Worm (Caenorhabditis elegans) whole organism, young adult: ENCODE results near the gene spp-18.

ENCODE experiments used
- B0019.2 ChIP-seq: fragments of 200-800 bp; sonication (Bioruptor generic); conservative IDR thresholded peaks from 2 replicates; pipeline ENCODE4 v1.3.6; 2022; ENCODE audit warnings: missing genetic modification reagents, missing genetic modification characterization, missing compliant biosample characterization
- B0035.1 ChIP-seq: sonication (generic microtip); optimal IDR thresholded peaks from 2 replicates; lab custom pipeline; 2016; ENCODE audit warnings: missing genetic modification characterization, mild to moderate bottlenecking, missing compliant biosample characterization, missing genotype, missing genetic modification reagents
- B0261.1 ChIP-seq: sonication (generic microtip); optimal IDR thresholded peaks from 2 replicates; lab custom pipeline; 2016; ENCODE audit warnings: mild to moderate bottlenecking, missing genetic modification characterization, moderate library complexity, missing compliant biosample characterization
- C06A6.2 ChIP-seq: fragments of 200-800 bp; sonication (Bioruptor generic); conservative IDR thresholded peaks from 2 replicates; pipeline ENCODE4 v1.3.6; 2022; ENCODE audit warnings: missing genetic modification characterization, missing compliant biosample characterization
- D2030.7 ChIP-seq: fragments of 200-800 bp; sonication (Bioruptor generic); IDR thresholded peaks from 2 replicates; pipeline ENCODE4 v1.3.6; 2022; ENCODE audit warnings: missing genetic modification reagents, missing genetic modification characterization, missing compliant biosample characterization
- F57A8.1 ChIP-seq: fragments of 200-800 bp; sonication (Bioruptor generic); optimal IDR thresholded peaks from 2 replicates; lab custom pipeline; 2018; ENCODE audit warnings: mild to moderate bottlenecking, missing genetic modification characterization, moderate library complexity, missing compliant biosample characterization
- K11D2.4 ChIP-seq: fragments of 200-800 bp; sonication (Bioruptor generic); IDR thresholded peaks from 2 replicates; pipeline ENCODE4 v1.3.6; 2022; ENCODE audit warnings: missing genetic modification reagents, missing genetic modification characterization, missing compliant biosample characterization
- T07F8.4 ChIP-seq: sonication (generic microtip); optimal IDR thresholded peaks from 2 replicates; lab custom pipeline; 2016; ENCODE audit warnings: mild to moderate bottlenecking, missing genetic modification characterization, moderate library complexity, missing compliant biosample characterization
- Y56A3A.18 ChIP-seq: fragments of 200-800 bp; sonication (Bioruptor generic); IDR thresholded peaks from 2 replicates; pipeline ENCODE4 v1.3.6; 2022; ENCODE audit warnings: missing genetic modification reagents, missing genetic modification characterization, missing compliant biosample characterization
- Y67H2A.10 ChIP-seq: fragments of 200-800 bp; sonication (Bioruptor generic); conservative IDR thresholded peaks from 2 replicates; pipeline ENCODE4 v1.3.6; 2022; ENCODE audit warnings: missing genetic modification reagents, missing genetic modification characterization, missing compliant biosample characterization
- akir-1 ChIP-seq: fragments of 200-800 bp; sonication (Bioruptor generic); optimal IDR thresholded peaks from 2 replicates; lab custom pipeline; 2018; ENCODE audit warnings: mild to moderate bottlenecking, missing genetic modification characterization, moderate library complexity, missing compliant biosample characterization
- aptf-3 ChIP-seq: fragments of 200-800 bp; sonication (Bioruptor generic); IDR thresholded peaks from 2 replicates; pipeline ENCODE4 v1.3.6; 2022; ENCODE audit warnings: missing genetic modification characterization, missing compliant biosample characterization
- athp-1 ChIP-seq: sonication (generic microtip); optimal IDR thresholded peaks from 2 replicates; lab custom pipeline; 2017; ENCODE audit warnings: mild to moderate bottlenecking, missing genetic modification characterization, missing compliant biosample characterization
- cebp-1 ChIP-seq, 2 experiments: fragments of 200-800 bp in 1 of 2; sonication (Bioruptor generic) in 1 of 2; sonication (generic microtip) in 1 of 2; IDR thresholded peaks in 1 of 2; optimal IDR thresholded peaks in 1 of 2; 2 replicates each; pipeline versions ENCODE4 v1.3.6 to Lab custom; 2017 to 2022; ENCODE audit warnings: missing compliant biosample characterization in 2 of 2, missing genetic modification characterization in 2 of 2, mild to moderate bottlenecking in 1 of 2, missing genetic modification reagents in 1 of 2, moderate library complexity in 1 of 2
- dox-1 ChIP-seq: fragments of 200-800 bp; sonication (Bioruptor generic); IDR thresholded peaks from 2 replicates; pipeline ENCODE4 v1.3.6; 2022; ENCODE audit warnings: missing genetic modification reagents, missing genetic modification characterization, missing compliant biosample characterization
- efl-1 ChIP-seq: fragments of 150-350 bp; optimal IDR thresholded peaks from 2 replicates; lab custom pipeline; 2014; ENCODE audit warnings: missing biosample characterization, missing genetic modification reagents, missing genetic modification characterization
- egl-44 ChIP-seq: fragments of 200-800 bp; sonication (Bioruptor generic); IDR thresholded peaks from 2 replicates; pipeline ENCODE4 v1.3.6; 2022; ENCODE audit warnings: missing genetic modification reagents, missing genetic modification characterization, missing compliant biosample characterization
- ets-4 ChIP-seq: fragments of 200-800 bp; sonication (Bioruptor generic); optimal IDR thresholded peaks from 2 replicates; lab custom pipeline; 2018; ENCODE audit warnings: mild to moderate bottlenecking, missing genetic modification characterization, missing compliant biosample characterization
- hrde-1 ChIP-seq: sonication (generic microtip); optimal IDR thresholded peaks from 2 replicates; lab custom pipeline; 2016; ENCODE audit warnings: missing genetic modification characterization, mild to moderate bottlenecking, missing compliant biosample characterization, moderate library complexity, missing genotype, missing genetic modification reagents, borderline replicate concordance
- lin-40 ChIP-seq: sonication (generic microtip); optimal IDR thresholded peaks from 2 replicates; lab custom pipeline; 2016; ENCODE audit warnings: missing genetic modification characterization, mild to moderate bottlenecking, missing compliant biosample characterization, missing genotype, missing genetic modification reagents
- madf-10 ChIP-seq: sonication (generic microtip); optimal IDR thresholded peaks from 2 replicates; lab custom pipeline; 2016; ENCODE audit warnings: mild to moderate bottlenecking, missing genetic modification characterization, missing compliant biosample characterization
- madf-6 ChIP-seq: fragments of 200-800 bp; sonication (Bioruptor generic); IDR thresholded peaks from 2 replicates; pipeline ENCODE4 v1.3.6; 2022; ENCODE audit warnings: missing genetic modification reagents, missing genetic modification characterization, missing compliant biosample characterization
- madf-8 ChIP-seq: fragments of 200-800 bp; sonication (Bioruptor generic); conservative IDR thresholded peaks from 2 replicates; pipeline ENCODE4 v1.3.6; 2022; ENCODE audit warnings: missing genetic modification reagents, missing genetic modification characterization, missing compliant biosample characterization
- mcd-1 ChIP-seq: fragments of 200-800 bp; sonication (Bioruptor generic); IDR thresholded peaks from 2 replicates; pipeline ENCODE4 v1.3.6; 2022; ENCODE audit warnings: missing genetic modification reagents, missing genetic modification characterization, missing compliant biosample characterization
- mel-28 ChIP-seq: sonication (generic microtip); optimal IDR thresholded peaks from 2 replicates; lab custom pipeline; 2016; ENCODE audit warnings: borderline replicate concordance, mild to moderate bottlenecking, missing genetic modification characterization, missing compliant biosample characterization
- nfyb-1 ChIP-seq: fragments of 200-800 bp; sonication (Bioruptor generic); IDR thresholded peaks from 2 replicates; pipeline ENCODE4 v1.3.6; 2022; ENCODE audit warnings: missing genetic modification reagents, missing genetic modification characterization, missing compliant biosample characterization
- nhr-179 ChIP-seq: sonication (generic microtip); optimal IDR thresholded peaks from 2 replicates; lab custom pipeline; 2016; ENCODE audit warnings: mild to moderate bottlenecking, missing genetic modification characterization, missing compliant biosample characterization
- nhr-27 ChIP-seq: fragments of 200-800 bp; sonication (Bioruptor generic); optimal IDR thresholded peaks from 2 replicates; lab custom pipeline; 2018; ENCODE audit warnings: mild to moderate bottlenecking, missing genetic modification characterization, moderate library complexity, missing compliant biosample characterization
- nhr-80 ChIP-seq: sonication (generic microtip); optimal IDR thresholded peaks from 2 replicates; lab custom pipeline; 2016; ENCODE audit warnings: missing genetic modification characterization, missing compliant biosample characterization
- pbrm-1 ChIP-seq: fragments of 200-800 bp; sonication (Bioruptor generic); IDR thresholded peaks from 2 replicates; pipeline ENCODE4 v1.3.6; 2022; ENCODE audit warnings: missing genetic modification reagents, missing genetic modification characterization, missing compliant biosample characterization
- pha-4 ChIP-seq: fragments of 150-350 bp; sonication (generic microtip); optimal IDR thresholded peaks from 2 replicates; lab custom pipeline; 2014; ENCODE audit warnings: missing biosample characterization, missing genetic modification reagents, missing genetic modification characterization
- sea-2 ChIP-seq: fragments of 200-800 bp; sonication (Bioruptor generic); IDR thresholded peaks from 2 replicates; pipeline ENCODE4 v1.3.6; 2022; ENCODE audit warnings: missing genetic modification characterization, missing compliant biosample characterization
- snpc-1.3 ChIP-seq: sonication (generic microtip); optimal IDR thresholded peaks from 2 replicates; lab custom pipeline; 2017; ENCODE audit warnings: missing genetic modification characterization, mild to moderate bottlenecking, missing compliant biosample characterization, antibody characterized with exemption, moderate library complexity, missing genotype, missing genetic modification reagents; ENCODE audit not compliant: insufficient read depth
- sptf-2 ChIP-seq: fragments of 200-800 bp; sonication (Bioruptor generic); optimal IDR thresholded peaks from 2 replicates; lab custom pipeline; 2018; ENCODE audit warnings: mild to moderate bottlenecking, missing genetic modification characterization, missing compliant biosample characterization
- tbx-9 ChIP-seq: sonication (generic microtip); optimal IDR thresholded peaks from 2 replicates; lab custom pipeline; 2016; ENCODE audit warnings: borderline replicate concordance, missing genetic modification characterization, inconsistent platforms, missing compliant biosample characterization
- unc-130 ChIP-seq: sonication (generic microtip); optimal IDR thresholded peaks from 2 replicates; lab custom pipeline; 2016; ENCODE audit warnings: missing genetic modification reagents, missing genetic modification characterization, missing compliant biosample characterization
- xnd-1 ChIP-seq: sonication (generic microtip); optimal IDR thresholded peaks from 2 replicates; lab custom pipeline; 2016; ENCODE audit warnings: missing genotype, missing genetic modification reagents, missing genetic modification characterization, missing compliant biosample characterization
- ztf-3 ChIP-seq: fragments of 200-800 bp; sonication (Bioruptor generic); optimal IDR thresholded peaks from 2 replicates; lab custom pipeline; 2018; ENCODE audit warnings: mild to moderate bottlenecking, missing genetic modification characterization, missing compliant biosample characterization
- ztf-6 ChIP-seq: fragments of 200-800 bp; sonication (Bioruptor generic); IDR thresholded peaks from 2 replicates; pipeline ENCODE4 v1.3.6; 2022; ENCODE audit warnings: missing genetic modification reagents, missing genetic modification characterization, missing compliant biosample characterization

Gene spp-18

ce11 chrIV:9593456-9593855, at the start of gene spp-18:
Gene spp-18, plus strand, starts transcription at chrIV:9593712.
- TF ChIP-seq F57A8.1 (GFP tag; lab: Kevin White, UChicago) (no peak), mel-28 (no peak), nhr-80 (tag; lab: Kevin White, UChicago) (peak; percentile 87), nhr-179 (tag; lab: Kevin White, UChicago) (no peak), sea-2 (GFP tag; lab: Robert Waterston, UW) (no peak), lin-40 (tag; lab: Kevin White, UChicago) (no peak), dox-1 (GFP tag; lab: Robert Waterston, UW) (0 out of 2 replicates have a peak, but pooled peaks have one; percentile 37), ets-4 (peak; percentile 75), cebp-1 (GFP tag; IDR thresholded peaks at IDR 0.05; lab: Robert Waterston, UW) (peak; percentile 68; the same call in 1 of the 2 replicates), cebp-1 (tag; optimal IDR thresholded peaks at IDR 0.05; lab: Kevin White, UChicago) (no peak)

- TF ChIP-seq ztf-6 (no peak), B0261.1 (tag; lab: Kevin White, UChicago) (no peak), B0035.1 (no peak), madf-6 (no peak), tbx-9 (tag; lab: Kevin White, UChicago) (no peak), madf-10 (no peak), madf-8 (GFP tag; lab: Robert Waterston, UW) (no peak), ztf-3 (GFP tag; lab: Kevin White, UChicago) (no peak), sptf-2 (GFP tag; lab: Kevin White, UChicago) (no peak), T07F8.4 (tag; lab: Kevin White, UChicago) (no peak), Y67H2A.10 (GFP tag; lab: Robert Waterston, UW) (no peak), xnd-1 (tag; lab: Kevin White, UChicago) (no peak), pbrm-1 (GFP tag; lab: Robert Waterston, UW) (no peak), C06A6.2 (GFP tag; lab: Robert Waterston, UW) (no peak), pha-4 (no peak), F57A8.1 (GFP tag; lab: Kevin White, UChicago) (no peak), Y56A3A.18 (GFP tag; lab: Robert Waterston, UW) (no peak), efl-1 (GFP tag; lab: Kevin White, UChicago) (no peak)
- TF ChIP-seq, all 124 proteins: peak for 0
Measured at ce11 chrIV:9545986-9546385, 47.5 kb upstream of the spp-18 start, which contains the start of gene T05A1.5. Gene T05A1.5, plus strand, starts transcription at chrIV:9546286.

- TF ChIP-seq K11D2.4 (GFP tag; lab: Robert Waterston, UW): no peak; the same call in 1 of the 2 replicates
- TF ChIP-seq snpc-1.3 (tag; lab: Kevin White, UChicago): no peak
- no peak for TF ChIP-seq hrde-1 (tag; lab: Kevin White, UChicago)
- no peak for TF ChIP-seq mcd-1 (GFP tag; lab: Robert Waterston, UW)
- TF ChIP-seq T07F8.4 (tag; lab: Kevin White, UChicago): no peak
- TF ChIP-seq akir-1 (GFP tag; lab: Kevin White, UChicago): no peak
- no peak for TF ChIP-seq mel-28
- TF ChIP-seq B0261.1 (tag; lab: Kevin White, UChicago): no peak
- TF ChIP-seq madf-10: no peak
- TF ChIP-seq B0019.2 (GFP tag; lab: Robert Waterston, UW): no peak
- TF ChIP-seq nfyb-1 (GFP tag; lab: Robert Waterston, UW): no peak
- no peak for TF ChIP-seq athp-1 (tag; lab: Kevin White, UChicago)
- no peak for TF ChIP-seq pha-4
- TF ChIP-seq egl-44 (GFP tag; lab: Robert Waterston, UW): no peak
- no peak for TF ChIP-seq cebp-1 (GFP tag; IDR thresholded peaks at IDR 0.05; lab: Robert Waterston, UW)
- no peak for TF ChIP-seq cebp-1 (tag; optimal IDR thresholded peaks at IDR 0.05; lab: Kevin White, UChicago)
- no peak for TF ChIP-seq unc-130 (GFP tag; lab: Kevin White, UChicago)
- TF ChIP-seq sea-2 (GFP tag; lab: Robert Waterston, UW): no peak
- no peak for TF ChIP-seq aptf-3 (GFP tag; lab: Robert Waterston, UW)
- no peak for TF ChIP-seq nhr-27 (tag; lab: Kevin White, UChicago)
- TF ChIP-seq D2030.7: no peak
- TF ChIP-seq, all 124 proteins: peak for 0
Measured at ce11 chrIV:9563079-9563478, 30.4 kb upstream of the spp-18 start, which contains the start of gene col-122. Gene col-122, plus strand, starts transcription at chrIV:9563379.
